Fruit fly (Drosophila melanogaster) whole organism, wandering third instar larva: ENCODE measurements around the gene Mtp.

ENCODE experiments used
- CG32264 ChIP-seq: fragments of 200-800 bp; sonication (Bioruptor generic); optimal IDR thresholded peaks from 2 replicates; lab custom pipeline; 2016; ENCODE audit warnings: missing biosample characterization, missing genetic modification characterization
- CrebA ChIP-seq: fragments of 200-800 bp; sonication (Bioruptor generic); optimal IDR thresholded peaks from 2 replicates; lab custom pipeline; 2016; ENCODE audit warnings: missing biosample characterization, mild to moderate bottlenecking, missing genetic modification characterization, borderline replicate concordance
- Dfd ChIP-seq: fragments of >200 bp; optimal IDR thresholded peaks from 2 replicates; lab custom pipeline; 2017; ENCODE audit warnings: missing biosample characterization, missing genetic modification characterization
- GATAd ChIP-seq: sonication (Bioruptor generic); optimal IDR thresholded peaks from 2 replicates; lab custom pipeline; 2016; ENCODE audit warnings: missing biosample characterization, missing genetic modification characterization
- Hnf4 ChIP-seq: fragments of 200-800 bp; sonication (Bioruptor generic); optimal IDR thresholded peaks from 2 replicates; lab custom pipeline; 2016; ENCODE audit warnings: missing biosample characterization, mild to moderate bottlenecking, missing genetic modification characterization
- Hr78 ChIP-seq: fragments of >200 bp; optimal IDR thresholded peaks from 2 replicates; lab custom pipeline; 2017; ENCODE audit warnings: missing biosample characterization, missing genetic modification characterization
- Hr83 ChIP-seq: fragments of 200-300 bp; sonication (Bioruptor generic); optimal IDR thresholded peaks from 2 replicates; lab custom pipeline; 2016; ENCODE audit warnings: missing biosample characterization, mild to moderate bottlenecking, missing genetic modification characterization, moderate library complexity; ENCODE audit not compliant: poor library complexity, severe bottlenecking
- Jra ChIP-seq: sonication (Bioruptor generic); optimal IDR thresholded peaks from 2 replicates; lab custom pipeline; 2016; ENCODE audit warnings: missing biosample characterization, missing genetic modification characterization
- Mio ChIP-seq: sonication (Bioruptor generic); optimal IDR thresholded peaks from 2 replicates; lab custom pipeline; 2016; ENCODE audit warnings: missing biosample characterization, missing genetic modification characterization
- Myc ChIP-seq: fragments of >200 bp; optimal IDR thresholded peaks from 2 replicates; lab custom pipeline; 2017
- N ChIP-seq: fragments of >200 bp; optimal IDR thresholded peaks from 2 replicates; lab custom pipeline; 2018; ENCODE audit warnings: missing biosample characterization, missing external identifiers, missing genetic modification characterization
- Rel ChIP-seq, 2 experiments: fragments of 200-800 bp; sonication (Bioruptor generic) in 1 of 2; optimal IDR thresholded peaks; 2 replicates in 1 of 2; 3 replicates in 1 of 2; lab custom pipeline; 2016 to 2019; ENCODE audit warnings: mild to moderate bottlenecking in 2 of 2, missing biosample characterization in 2 of 2, missing genetic modification characterization in 2 of 2, moderate library complexity in 1 of 2
- Vsx2 ChIP-seq: fragments of 200-300, 225-300 bp; sonication (Bioruptor generic); optimal IDR thresholded peaks from 2 replicates; lab custom pipeline; 2018; ENCODE audit warnings: missing biosample characterization, missing genetic modification characterization; ENCODE audit not compliant: partially characterized antibody
- br ChIP-seq: fragments of 200-800 bp; sonication (Bioruptor generic); optimal IDR thresholded peaks from 2 replicates; lab custom pipeline; 2016; ENCODE audit warnings: missing biosample characterization, missing genetic modification characterization
- brk ChIP-seq: fragments of 200-800 bp; sonication (Bioruptor generic); optimal IDR thresholded peaks from 2 replicates; lab custom pipeline; 2016; ENCODE audit warnings: missing biosample characterization, mild to moderate bottlenecking, missing genetic modification characterization
- dl ChIP-seq, 2 experiments: fragments of 175-275, 200-275 bp in 1 of 2; fragments of 200-275 bp in 1 of 2; sonication (Bioruptor generic); optimal IDR thresholded peaks; lab custom pipeline; 2018; ENCODE audit warnings: mild to moderate bottlenecking in 2 of 2, missing biosample characterization in 2 of 2, missing genetic modification characterization in 2 of 2, moderate library complexity in 2 of 2; ENCODE audit not compliant: partially characterized antibody in 2 of 2, insufficient read depth in 1 of 2
- dmrt93B ChIP-seq: fragments of 200-800 bp; sonication (Bioruptor generic); optimal IDR thresholded peaks from 2 replicates; lab custom pipeline; 2018; ENCODE audit warnings: missing biosample characterization, mild to moderate bottlenecking, missing genetic modification characterization
- dsf ChIP-seq: sonication (Bioruptor generic); optimal IDR thresholded peaks from 2 replicates; lab custom pipeline; 2016; ENCODE audit warnings: missing biosample characterization, missing genetic modification characterization, borderline replicate concordance
- ey ChIP-seq: fragments of 200-800 bp; sonication (Bioruptor generic); optimal IDR thresholded peaks from 2 replicates; lab custom pipeline; 2016; ENCODE audit warnings: missing biosample characterization, missing genetic modification characterization
- foxo ChIP-seq, 2 experiments: fragments of 200-800 bp; sonication (Bioruptor generic); optimal IDR thresholded peaks; 2 replicates in 1 of 2; 3 replicates in 1 of 2; lab custom pipeline; 2016 to 2017; ENCODE audit warnings: missing biosample characterization in 2 of 2, missing genetic modification characterization in 2 of 2
- fru ChIP-seq: fragments of 200-800 bp; sonication (Bioruptor generic); optimal IDR thresholded peaks from 3 replicates; lab custom pipeline; 2016; ENCODE audit warnings: missing biosample characterization, mild to moderate bottlenecking, missing genetic modification characterization
- h ChIP-seq: fragments of 200-800 bp; sonication (Bioruptor generic); optimal IDR thresholded peaks from 3 replicates; lab custom pipeline; 2016; ENCODE audit warnings: missing biosample characterization, mild to moderate bottlenecking, missing genetic modification characterization
- jim ChIP-seq: fragments of 175-275, 200-325 bp; sonication (Bioruptor generic); optimal IDR thresholded peaks from 2 replicates; lab custom pipeline; 2016; ENCODE audit warnings: missing biosample characterization, mild to moderate bottlenecking, missing genetic modification characterization
- lola ChIP-seq: fragments of >200 bp; optimal IDR thresholded peaks from 2 replicates; lab custom pipeline; 2017; ENCODE audit warnings: missing biosample characterization, missing genetic modification characterization
- pan ChIP-seq: fragments of >200 bp; optimal IDR thresholded peaks from 2 replicates; lab custom pipeline; 2017
- rgr ChIP-seq: fragments of 200-800 bp; sonication (Bioruptor generic); optimal IDR thresholded peaks from 3 replicates; lab custom pipeline; 2016; ENCODE audit warnings: missing biosample characterization, mild to moderate bottlenecking, missing genetic modification characterization
- sage ChIP-seq: fragments of 200-800 bp; sonication (Bioruptor generic); optimal IDR thresholded peaks from 2 replicates; lab custom pipeline; 2016; ENCODE audit warnings: missing biosample characterization, mild to moderate bottlenecking, missing genetic modification characterization
- sv ChIP-seq: fragments of 200-800 bp; sonication (Bioruptor generic); optimal IDR thresholded peaks from 3 replicates; lab custom pipeline; 2016; ENCODE audit warnings: missing biosample characterization, missing genetic modification characterization
- tai ChIP-seq: sonication (Bioruptor generic); optimal IDR thresholded peaks from 2 replicates; lab custom pipeline; 2016; ENCODE audit warnings: missing biosample characterization, missing genetic modification characterization
- usp ChIP-seq: fragments of >200 bp; optimal IDR thresholded peaks from 2 replicates; lab custom pipeline; 2017; ENCODE audit warnings: missing biosample characterization, missing genetic modification characterization
- woc ChIP-seq: sonication (Bioruptor generic); optimal IDR thresholded peaks from 2 replicates; lab custom pipeline; 2016; ENCODE audit warnings: missing biosample characterization, mild to moderate bottlenecking, missing genetic modification characterization

The Mtp gene

dm6 chr2L:20937395-20937794, 14.7 kb upstream of the Mtp start:
- no peak for TF ChIP-seq sage
- TF ChIP-seq Hr83 (GFP tag; lab: Kevin White, UChicago) = no peak
- no peak for TF ChIP-seq Jra
- TF ChIP-seq Vsx2 = no peak
- TF ChIP-seq pan (lab: Kevin White, UChicago) = no peak
- no peak for TF ChIP-seq woc
- TF ChIP-seq sv (GFP tag; lab: Kevin White, UChicago) = no peak
- no peak for TF ChIP-seq Rel (GFP tag; optimal IDR thresholded peaks at IDR 0.05; lab: Kevin White, UChicago)
- no peak for TF ChIP-seq Rel (tag; optimal IDR thresholded peaks at IDR 0.05; lab: Kevin White, UChicago)
- TF ChIP-seq Myc (lab: Kevin White, UChicago) = no peak
- no peak for TF ChIP-seq N (GFP tag; lab: Kevin White, UChicago)

DNA sequence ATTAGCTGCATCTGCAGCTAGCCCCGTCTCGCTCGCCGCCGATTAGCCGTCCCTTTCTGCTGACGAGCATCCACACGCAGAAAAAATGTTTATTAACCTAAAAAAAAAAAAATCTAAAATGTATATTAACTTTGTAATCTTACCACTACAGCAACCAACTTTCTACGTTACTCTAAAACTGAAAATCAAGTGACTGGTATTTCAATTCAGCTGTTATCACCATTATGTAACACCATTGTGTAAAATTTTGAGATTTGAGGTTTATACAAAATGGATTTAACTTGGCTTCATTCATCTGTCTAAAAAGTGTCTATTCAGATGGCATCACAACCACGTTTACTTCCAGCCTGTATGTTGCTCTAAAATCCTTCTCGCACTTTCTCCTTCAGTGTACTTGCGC, 13.7 kb upstream of the Mtp start:
- TF ChIP-seq Mio (GFP tag; lab: Kevin White, UChicago) (no peak), tai (GFP tag; lab: Kevin White, UChicago) (no peak), pan (lab: Kevin White, UChicago) (no peak), Dfd (GFP tag; lab: Kevin White, UChicago) (no peak)

dm6 chr2L:20936061-20936390, 13.3 kb upstream of the Mtp start:
- no peak for TF ChIP-seq h (GFP tag; lab: Kevin White, UChicago)
- TF ChIP-seq Hnf4 (GFP tag; lab: Kevin White, UChicago) = peak; percentile 12
- TF ChIP-seq GATAd (GFP tag; lab: Kevin White, UChicago) = no peak
- TF ChIP-seq Hr83 (GFP tag; lab: Kevin White, UChicago) = peak; percentile 26
- peak in 1 of 2 experiments; percentile 12 for TF ChIP-seq dl (GFP tag; optimal IDR thresholded peaks at IDR 0.05; lab: Kevin White, UChicago; ENCODE audit: insufficient read depth in 1 of 2, partially characterized antibody in 2 of 2)

DNA sequence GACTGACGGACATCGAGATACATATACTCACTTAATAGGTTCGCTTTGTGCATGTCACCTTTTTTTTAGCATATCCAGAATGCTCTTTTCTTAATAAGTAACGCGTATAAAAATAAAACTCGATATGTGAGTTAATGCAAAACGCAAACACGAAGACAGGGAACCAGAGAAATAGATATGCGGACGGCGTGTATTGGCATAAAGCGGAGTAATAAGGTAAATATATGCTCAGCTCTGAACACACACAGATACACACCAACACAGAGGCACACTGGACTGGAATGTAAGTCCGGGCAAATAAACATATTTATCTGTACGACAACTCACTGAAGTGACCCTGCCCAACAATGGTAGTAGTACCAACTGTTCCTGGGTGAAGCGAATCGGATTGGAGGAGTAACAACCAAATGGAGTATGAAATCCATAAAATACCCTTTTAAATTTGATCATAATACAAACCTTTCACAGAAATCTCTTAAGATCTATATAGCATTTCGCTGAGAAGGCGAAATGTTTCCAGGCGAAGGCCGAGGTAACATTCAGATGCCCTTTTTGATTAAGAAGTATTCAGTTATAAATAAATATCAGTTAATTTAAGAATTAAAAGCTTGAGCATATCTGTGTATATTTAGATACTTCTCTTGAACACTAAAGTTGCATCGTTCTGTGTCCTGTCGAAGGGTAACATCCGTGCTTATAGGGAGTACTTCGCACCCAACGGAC, 12.8 kb upstream of the Mtp start:
- TF ChIP-seq fru (GFP tag; lab: Kevin White, UChicago) (peak; percentile 25), ey (peak; percentile 10), pan (lab: Kevin White, UChicago) (no peak)
- TF ChIP-seq, all 38 proteins: peak for 2

DNA sequence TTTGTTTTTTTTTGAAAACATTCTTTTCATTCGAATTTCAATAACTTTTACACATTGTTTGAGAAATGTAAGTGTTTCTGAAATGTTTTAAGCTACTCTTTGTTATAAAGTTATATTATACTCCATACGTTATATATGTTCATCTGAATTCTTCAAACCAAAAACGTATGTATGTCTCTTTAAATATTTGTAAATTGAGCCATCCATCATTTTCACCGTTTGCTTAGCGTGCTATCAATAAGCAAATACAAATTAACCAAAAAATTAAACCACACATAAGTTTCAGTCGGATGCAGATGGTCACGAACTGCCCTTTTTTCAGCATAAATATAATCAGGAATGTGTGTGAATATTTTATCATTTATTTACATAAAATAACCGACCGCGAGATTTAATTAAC, 12.0 kb upstream of the Mtp start:
- no peak for TF ChIP-seq Vsx2
- TF ChIP-seq brk = no peak
- no peak for TF ChIP-seq Rel (GFP tag; optimal IDR thresholded peaks at IDR 0.05; lab: Kevin White, UChicago)
- TF ChIP-seq Rel (tag; optimal IDR thresholded peaks at IDR 0.05; lab: Kevin White, UChicago) = no peak
- no peak for TF ChIP-seq dmrt93B (GFP tag; lab: Kevin White, UChicago)
- TF ChIP-seq Mio (GFP tag; lab: Kevin White, UChicago) = no peak
- no peak for TF ChIP-seq foxo (GFP tag; optimal IDR thresholded peaks at IDR 0.05; lab: Kevin White, UChicago)
- TF ChIP-seq h (GFP tag; lab: Kevin White, UChicago) = no peak
- TF ChIP-seq sv (GFP tag; lab: Kevin White, UChicago) = no peak
- TF ChIP-seq Hr83 (GFP tag; lab: Kevin White, UChicago) = no peak
- no peak for TF ChIP-seq fru (GFP tag; lab: Kevin White, UChicago)
- no peak for TF ChIP-seq sage
- TF ChIP-seq rgr = no peak
- no peak for TF ChIP-seq tai (GFP tag; lab: Kevin White, UChicago)
- TF ChIP-seq CrebA = no peak
- TF ChIP-seq pan (lab: Kevin White, UChicago) = no peak
- TF ChIP-seq N (GFP tag; lab: Kevin White, UChicago) = no peak
- no peak for TF ChIP-seq Dfd (GFP tag; lab: Kevin White, UChicago)
- TF ChIP-seq jim (GFP tag; lab: Kevin White, UChicago) = no peak

DNA sequence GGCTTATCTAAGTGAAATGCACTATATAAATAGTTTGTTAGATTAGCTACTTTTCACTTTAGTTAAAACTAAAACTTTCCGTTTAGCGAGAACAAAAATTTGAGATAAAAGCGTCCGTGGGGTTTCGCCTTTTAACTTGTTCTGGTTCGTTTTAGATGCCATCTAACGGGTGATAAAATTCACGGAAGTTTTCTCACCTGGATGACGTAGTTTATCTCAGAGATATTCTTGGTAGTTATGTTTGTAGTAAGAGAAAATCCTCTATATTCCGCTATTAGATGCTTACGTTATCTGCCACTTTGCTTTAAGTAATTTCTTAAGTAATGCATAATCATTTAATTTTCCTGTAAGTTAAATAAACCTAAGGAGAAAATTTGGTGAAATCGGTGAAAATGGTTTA, 11.3 kb upstream of the Mtp start, which contains the start of gene CG9270:
CG9270 (minus strand) TSS at position 101 of the 400 bp plus-strand sequence.
- no peak for TF ChIP-seq fru (GFP tag; lab: Kevin White, UChicago)
- no peak for TF ChIP-seq foxo (GFP tag; optimal IDR thresholded peaks at IDR 0.05; lab: Kevin White, UChicago)
- TF ChIP-seq GATAd (GFP tag; lab: Kevin White, UChicago) = no peak
- no peak for TF ChIP-seq pan (lab: Kevin White, UChicago)
- TF ChIP-seq br (GFP tag; lab: Kevin White, UChicago) = no peak
- TF ChIP-seq dl (GFP tag; optimal IDR thresholded peaks at IDR 0.05; lab: Kevin White, UChicago; ENCODE audit: insufficient read depth in 1 of 2, partially characterized antibody in 2 of 2) = no peak
- no peak for TF ChIP-seq dsf (GFP tag; lab: Kevin White, UChicago)
- TF ChIP-seq CrebA = no peak
- no peak for TF ChIP-seq dmrt93B (GFP tag; lab: Kevin White, UChicago)
- no peak for TF ChIP-seq tai (GFP tag; lab: Kevin White, UChicago)
- TF ChIP-seq lola (GFP tag; lab: Kevin White, UChicago) = no peak
- TF ChIP-seq CG32264 = no peak
- TF ChIP-seq ey = no peak
- TF ChIP-seq sv (GFP tag; lab: Kevin White, UChicago) = no peak
- no peak for TF ChIP-seq Hr78
- TF ChIP-seq Mio (GFP tag; lab: Kevin White, UChicago) = no peak
- no peak for TF ChIP-seq sage
- no peak for TF ChIP-seq Dfd (GFP tag; lab: Kevin White, UChicago)
- no peak for TF ChIP-seq Hnf4 (GFP tag; lab: Kevin White, UChicago)
- TF ChIP-seq usp (GFP tag; lab: Kevin White, UChicago) = no peak
